Worm (Caenorhabditis elegans) whole organism, early embryonic: Measurements from ENCODE around the gene hcf-1.

Source experiments
- B0310.2 ChIP-seq: sonication (generic microtip); optimal IDR thresholded peaks from 2 replicates; lab custom pipeline; 2016; ENCODE audit warnings: mild to moderate bottlenecking, missing genetic modification characterization, missing compliant biosample characterization
- F13C5.2 ChIP-seq: sonication (generic microtip); optimal IDR thresholded peaks from 2 replicates; lab custom pipeline; 2017; ENCODE audit warnings: mild to moderate bottlenecking, missing genetic modification characterization, inconsistent platforms, missing compliant biosample characterization
- aly-1 ChIP-seq: sonication (generic microtip); optimal IDR thresholded peaks from 2 replicates; lab custom pipeline; 2016; ENCODE audit warnings: missing genetic modification characterization, missing compliant biosample characterization
- ama-1 ChIP-seq: fragments of 150-350 bp; optimal IDR thresholded peaks from 2 replicates; lab custom pipeline; 2014
- ceh-13 ChIP-seq: fragments of 200-800 bp; sonication (Bioruptor generic); optimal IDR thresholded peaks from 2 replicates; lab custom pipeline; 2018; ENCODE audit warnings: mild to moderate bottlenecking, missing genetic modification characterization, missing compliant biosample characterization
- ceh-36 ChIP-seq: sonication (generic microtip); optimal IDR thresholded peaks from 2 replicates; lab custom pipeline; 2016; ENCODE audit warnings: missing genetic modification characterization, inconsistent platforms, missing compliant biosample characterization
- ets-7 ChIP-seq: sonication (generic microtip); optimal IDR thresholded peaks from 2 replicates; lab custom pipeline; 2016; ENCODE audit warnings: missing genotype, missing genetic modification characterization, missing compliant biosample characterization
- flt-1 ChIP-seq: fragments of 200-800 bp; sonication (Bioruptor generic); IDR thresholded peaks from 2 replicates; pipeline ENCODE4 v1.3.6; 2022; ENCODE audit warnings: missing genetic modification characterization, missing compliant biosample characterization
- hmbx-1 ChIP-seq: sonication (generic microtip); optimal IDR thresholded peaks from 2 replicates; lab custom pipeline; 2016; ENCODE audit warnings: mild to moderate bottlenecking, missing genetic modification characterization, missing compliant biosample characterization
- hmg-4 ChIP-seq: fragments of 200-800 bp; sonication (Bioruptor generic); optimal IDR thresholded peaks from 2 replicates; lab custom pipeline; 2018; ENCODE audit warnings: mild to moderate bottlenecking, missing genetic modification characterization, missing compliant biosample characterization
- hnd-1 ChIP-seq: sonication (generic microtip); optimal IDR thresholded peaks from 2 replicates; lab custom pipeline; 2016; ENCODE audit warnings: missing genetic modification characterization, missing compliant biosample characterization
- pes-1 ChIP-seq: fragments of 200-800 bp; sonication (Bioruptor generic); IDR thresholded peaks from 2 replicates; pipeline ENCODE4 v1.3.6; 2022; ENCODE audit warnings: missing genetic modification reagents, missing genetic modification characterization, missing compliant biosample characterization
- scrt-1 ChIP-seq: fragments of 200-800 bp; sonication (Bioruptor generic); IDR thresholded peaks from 2 replicates; pipeline ENCODE4 v1.3.6; 2022; ENCODE audit warnings: missing genetic modification characterization, missing compliant biosample characterization
- sea-1 ChIP-seq: fragments of 200-800 bp; sonication (Bioruptor generic); conservative IDR thresholded peaks from 2 replicates; pipeline ENCODE4 v1.3.6; 2022; ENCODE audit warnings: missing genetic modification characterization, missing compliant biosample characterization
- tbx-11 ChIP-seq: fragments of 200-800 bp; sonication (Bioruptor generic); IDR thresholded peaks from 2 replicates; pipeline ENCODE4 v1.3.6; 2022; ENCODE audit warnings: missing genetic modification characterization, missing compliant biosample characterization
- tbx-37 ChIP-seq: fragments of 200-800 bp; sonication (Bioruptor generic); conservative IDR thresholded peaks from 2 replicates; pipeline ENCODE4 v1.3.6; 2022; ENCODE audit warnings: missing genetic modification reagents, missing genetic modification characterization, missing compliant biosample characterization
- tra-4 ChIP-seq: sonication (generic microtip); optimal IDR thresholded peaks from 2 replicates; lab custom pipeline; 2017; ENCODE audit warnings: missing genetic modification characterization, missing compliant biosample characterization

hcf-1 gene

ce11 chrIV:7757245-7757644 lies 16.8 kb downstream of the hcf-1 start, which contains the start of gene C46A5.4:
TSS of gene C46A5.4 (minus strand) at chrIV:7757345.
- TF ChIP-seq ets-7 (tag; lab: Kevin White, UChicago) = no peak
- TF ChIP-seq hmg-4 (GFP tag; lab: Kevin White, UChicago) = no peak
- no peak for TF ChIP-seq F13C5.2
- TF ChIP-seq tbx-11 = no peak
- TF ChIP-seq hmbx-1 = no peak
- TF ChIP-seq tbx-37 (GFP tag; lab: Robert Waterston, UW) = no peak
- no peak for TF ChIP-seq ceh-13 (GFP tag; lab: Kevin White, UChicago)
- no peak for TF ChIP-seq tra-4 (tag; lab: Kevin White, UChicago)
- no peak for TF ChIP-seq hnd-1
- no peak for TF ChIP-seq scrt-1 (GFP tag; lab: Robert Waterston, UW)
- no peak for TF ChIP-seq B0310.2 (tag; lab: Kevin White, UChicago)
- no peak for TF ChIP-seq sea-1

ce11 chrIV:7754114-7754513 lies 20.0 kb downstream of the hcf-1 start:
- TF ChIP-seq ets-7 (tag; lab: Kevin White, UChicago) (no peak), ceh-36 (tag; lab: Kevin White, UChicago) (no peak), F13C5.2 (no peak)

ce11 chrIV:7753108-7753507 lies 21.0 kb downstream of the hcf-1 start, which contains the start of gene col-14:
TSS of gene col-14 (plus strand) at chrIV:7753408.
- TF ChIP-seq flt-1 (GFP tag; lab: Robert Waterston, UW) (no peak), ceh-13 (GFP tag; lab: Kevin White, UChicago) (no peak), hmbx-1 (no peak), ama-1 (lab: Kevin White, UChicago) (no peak), ets-7 (tag; lab: Kevin White, UChicago) (no peak), F13C5.2 (no peak), tbx-11 (no peak), pes-1 (GFP tag; lab: Robert Waterston, UW) (no peak), tra-4 (tag; lab: Kevin White, UChicago) (no peak), tbx-37 (GFP tag; lab: Robert Waterston, UW) (no peak), scrt-1 (GFP tag; lab: Robert Waterston, UW) (no peak), B0310.2 (tag; lab: Kevin White, UChicago) (no peak), aly-1 (tag; lab: Kevin White, UChicago) (no peak), hnd-1 (no peak), hmg-4 (GFP tag; lab: Kevin White, UChicago) (no peak), sea-1 (no peak), ceh-36 (tag; lab: Kevin White, UChicago) (no peak)

ce11 chrIV:7747838-7748237 lies 26.2 kb downstream of the hcf-1 start, which contains the start of gene klo-1:
TSS of gene klo-1 (minus strand) at chrIV:7748225.
- no peak for TF ChIP-seq tbx-37 (GFP tag; lab: Robert Waterston, UW)
- TF ChIP-seq hmg-4 (GFP tag; lab: Kevin White, UChicago) = no peak
- no peak for TF ChIP-seq B0310.2 (tag; lab: Kevin White, UChicago)
- no peak for TF ChIP-seq hmbx-1

ce11 chrIV:7743539-7743938 lies 30.5 kb downstream of the hcf-1 start, which contains the start of gene npr-35:
TSS of gene npr-35 (plus strand) at chrIV:7743839.
- TF ChIP-seq ceh-13 (GFP tag; lab: Kevin White, UChicago) = no peak
- TF ChIP-seq tra-4 (tag; lab: Kevin White, UChicago) = no peak
- TF ChIP-seq F13C5.2 = no peak
- TF ChIP-seq pes-1 (GFP tag; lab: Robert Waterston, UW) = no peak
- TF ChIP-seq B0310.2 (tag; lab: Kevin White, UChicago) = no peak
- no peak for TF ChIP-seq flt-1 (GFP tag; lab: Robert Waterston, UW)
- TF ChIP-seq scrt-1 (GFP tag; lab: Robert Waterston, UW) = no peak
- no peak for TF ChIP-seq ceh-36 (tag; lab: Kevin White, UChicago)
- no peak for TF ChIP-seq tbx-37 (GFP tag; lab: Robert Waterston, UW)
- no peak for TF ChIP-seq ets-7 (tag; lab: Kevin White, UChicago)
- no peak for TF ChIP-seq sea-1
- TF ChIP-seq aly-1 (tag; lab: Kevin White, UChicago) = no peak
- TF ChIP-seq tbx-11 = no peak
- TF ChIP-seq hmg-4 (GFP tag; lab: Kevin White, UChicago) = no peak
- no peak for TF ChIP-seq ama-1 (lab: Kevin White, UChicago)

ce11 chrIV:7736616-7737015 lies 37.5 kb downstream of the hcf-1 start:
- no peak for TF ChIP-seq aly-1 (tag; lab: Kevin White, UChicago)
- TF ChIP-seq pes-1 (GFP tag; lab: Robert Waterston, UW) = no peak
- TF ChIP-seq ceh-36 (tag; lab: Kevin White, UChicago) = no peak
- no peak for TF ChIP-seq ceh-13 (GFP tag; lab: Kevin White, UChicago)
- TF ChIP-seq flt-1 (GFP tag; lab: Robert Waterston, UW) = no peak
- no peak for TF ChIP-seq tra-4 (tag; lab: Kevin White, UChicago)
- TF ChIP-seq ets-7 (tag; lab: Kevin White, UChicago) = no peak
- TF ChIP-seq tbx-37 (GFP tag; lab: Robert Waterston, UW) = no peak
- TF ChIP-seq ama-1 (lab: Kevin White, UChicago) = no peak
- TF ChIP-seq B0310.2 (tag; lab: Kevin White, UChicago) = no peak
- TF ChIP-seq tbx-11 = no peak
- TF ChIP-seq hmbx-1 = no peak
- TF ChIP-seq F13C5.2 = no peak
- no peak for TF ChIP-seq scrt-1 (GFP tag; lab: Robert Waterston, UW)
- no peak for TF ChIP-seq sea-1
- TF ChIP-seq hnd-1 = no peak

ce11 chrIV:7734619-7735018 lies 39.5 kb downstream of the hcf-1 start, which contains the start of gene clx-1:
TSS of gene clx-1 (plus strand) at chrIV:7734648.
- TF ChIP-seq hnd-1 (no peak), sea-1 (no peak), tra-4 (tag; lab: Kevin White, UChicago) (no peak), flt-1 (GFP tag; lab: Robert Waterston, UW) (no peak), ets-7 (tag; lab: Kevin White, UChicago) (no peak), tbx-37 (GFP tag; lab: Robert Waterston, UW) (no peak), B0310.2 (tag; lab: Kevin White, UChicago) (no peak), aly-1 (tag; lab: Kevin White, UChicago) (no peak), pes-1 (GFP tag; lab: Robert Waterston, UW) (no peak), hmbx-1 (no peak), ceh-13 (GFP tag; lab: Kevin White, UChicago) (no peak), ceh-36 (tag; lab: Kevin White, UChicago) (no peak), ama-1 (lab: Kevin White, UChicago) (no peak), tbx-11 (no peak), F13C5.2 (no peak)
